Fruit fly (Drosophila melanogaster) whole organism, prepupa: ENCODE data around the gene CG31760.

ENCODE experiments used
- CG11762 ChIP-seq: fragments of 200-800 bp; sonication (Bioruptor generic); optimal IDR thresholded peaks from 3 replicates; lab custom pipeline; 2016; ENCODE audit warnings: missing biosample characterization, missing genetic modification characterization; ENCODE audit not compliant: insufficient read depth
- CG3919 ChIP-seq: fragments of 200-800 bp; sonication (Bioruptor generic); optimal IDR thresholded peaks from 3 replicates; lab custom pipeline; 2016; ENCODE audit warnings: missing biosample characterization, missing genetic modification characterization
- Eip75B ChIP-seq: fragments of 200-800 bp; sonication (Bioruptor generic); optimal IDR thresholded peaks from 3 replicates; lab custom pipeline; 2016; ENCODE audit warnings: missing biosample characterization, missing genetic modification characterization
- Ets96B ChIP-seq: fragments of 200-800 bp; optimal IDR thresholded peaks from 2 replicates; lab custom pipeline; 2019; ENCODE audit warnings: missing biosample characterization, mild to moderate bottlenecking, missing genetic modification characterization, moderate library complexity
- fd85E ChIP-seq: fragments of 200-800 bp; sonication (Bioruptor generic); optimal IDR thresholded peaks from 3 replicates; lab custom pipeline; 2016; ENCODE audit warnings: missing biosample characterization, missing genetic modification characterization
- fkh ChIP-seq: fragments of 200-800 bp; sonication (Bioruptor generic); optimal IDR thresholded peaks from 3 replicates; lab custom pipeline; 2017; ENCODE audit warnings: missing biosample characterization, mild to moderate bottlenecking, missing genetic modification characterization, moderate library complexity

DNA sequence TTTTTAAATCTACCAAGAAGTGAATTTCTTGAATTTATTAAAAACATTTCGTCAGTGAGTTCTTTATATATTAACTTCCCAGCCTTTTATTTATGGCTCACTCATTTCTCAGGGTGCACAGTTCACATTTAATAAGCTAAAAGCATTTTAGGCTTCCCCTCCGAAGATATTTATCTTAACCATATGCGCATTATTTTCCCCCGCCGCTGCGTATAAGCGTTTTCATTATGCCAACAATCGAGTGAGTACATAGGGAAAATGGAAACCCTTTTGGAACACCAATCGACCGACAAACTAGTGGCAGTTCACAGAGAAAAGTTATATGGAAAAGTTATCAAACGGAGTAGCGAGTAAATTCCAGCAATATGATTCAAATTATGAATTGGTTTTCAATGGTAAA lies 4.9 kb upstream of the CG31760 start, which contains the start of gene Gr33a:
- TF ChIP-seq fd85E (GFP tag; lab: Kevin White, UChicago) (no peak), fkh (GFP tag; lab: Kevin White, UChicago) (no peak), CG3919 (GFP tag; lab: Kevin White, UChicago) (no peak), CG11762 (no peak), Ets96B (no peak), Eip75B (no peak)
